Worm (Caenorhabditis elegans) whole organism, L1 larva: ENCODE results near the gene Y57G11C.33.

Source experiments
- Y116A8C.19 ChIP-seq: sonication (generic microtip); optimal IDR thresholded peaks from 2 replicates; lab custom pipeline; 2016; ENCODE audit warnings: missing compliant biosample characterization, missing genetic modification characterization, borderline replicate concordance
- aha-1 ChIP-seq: fragments of 150-350 bp; optimal IDR thresholded peaks from 2 replicates; lab custom pipeline; 2014; ENCODE audit warnings: missing biosample characterization, missing genetic modification characterization
- alr-1 ChIP-seq: fragments of 200-800 bp; sonication (Bioruptor generic); optimal IDR thresholded peaks from 2 replicates; lab custom pipeline; 2018; ENCODE audit warnings: borderline replicate concordance, mild to moderate bottlenecking, missing genetic modification characterization, missing compliant biosample characterization
- blmp-1 ChIP-seq: fragments of 150-350 bp; optimal IDR thresholded peaks from 2 replicates; lab custom pipeline; 2014; ENCODE audit warnings: missing biosample characterization, missing genetic modification characterization
- ceh-63 ChIP-seq: fragments of 200-800 bp; sonication (Bioruptor generic); optimal IDR thresholded peaks from 2 replicates; lab custom pipeline; 2018; ENCODE audit warnings: mild to moderate bottlenecking, missing genetic modification characterization, missing compliant biosample characterization
- ceh-90 ChIP-seq: sonication (generic microtip); optimal IDR thresholded peaks from 2 replicates; lab custom pipeline; 2016; ENCODE audit warnings: missing genetic modification characterization, missing compliant biosample characterization
- ces-1 ChIP-seq: fragments of 150-350 bp; optimal IDR thresholded peaks from 2 replicates; lab custom pipeline; 2014; ENCODE audit warnings: missing biosample characterization, missing genetic modification reagents, missing genetic modification characterization
- dpl-1 ChIP-seq, 3 experiments: fragments of 150-350 bp in 2 of 3; sonication (generic microtip) in 1 of 3; optimal IDR thresholded peaks; 2 replicates each; lab custom pipeline; 2014 to 2017; ENCODE audit warnings: missing biosample characterization in 3 of 3, missing genetic modification characterization in 3 of 3, missing genetic modification reagents in 3 of 3
- dsc-1 ChIP-seq: sonication (generic microtip); optimal IDR thresholded peaks from 2 replicates; lab custom pipeline; 2016; ENCODE audit warnings: mild to moderate bottlenecking, missing genetic modification characterization, missing compliant biosample characterization
- efl-3 ChIP-seq: fragments of 200-800 bp; sonication (Bioruptor generic); optimal IDR thresholded peaks from 2 replicates; lab custom pipeline; 2018; ENCODE audit warnings: mild to moderate bottlenecking, missing genetic modification characterization, missing compliant biosample characterization
- egl-13 ChIP-seq: sonication (generic microtip); optimal IDR thresholded peaks from 2 replicates; lab custom pipeline; 2016; ENCODE audit warnings: missing genotype, missing genetic modification reagents, missing genetic modification characterization, missing compliant biosample characterization
- elt-2 ChIP-seq: sonication (generic microtip); optimal IDR thresholded peaks from 2 replicates; lab custom pipeline; 2016; ENCODE audit warnings: missing genetic modification characterization, mild to moderate bottlenecking, inconsistent platforms, missing compliant biosample characterization, missing genetic modification reagents
- elt-3 ChIP-seq, 6 experiments: fragments of 150-350 bp in 1 of 6; sonication (generic microtip); optimal IDR thresholded peaks; 2 replicates each; lab custom pipeline; 2017 to 2018; ENCODE audit warnings: missing biosample characterization in 6 of 6, missing genetic modification characterization in 6 of 6, inconsistent platforms in 1 of 6
- fkh-8 ChIP-seq: sonication (generic microtip); optimal IDR thresholded peaks from 2 replicates; lab custom pipeline; 2016; ENCODE audit warnings: mild to moderate bottlenecking, missing genetic modification characterization, missing compliant biosample characterization
- fos-1 ChIP-seq: fragments of 150-350 bp; optimal IDR thresholded peaks from 2 replicates; lab custom pipeline; 2014; ENCODE audit warnings: missing biosample characterization, missing genetic modification characterization
- grh-1 ChIP-seq: fragments of 200-800 bp; sonication (Bioruptor generic); IDR thresholded peaks from 2 replicates; pipeline ENCODE4 v1.3.6; 2022; ENCODE audit warnings: missing genetic modification reagents, missing genetic modification characterization, missing compliant biosample characterization
- lin-15B ChIP-seq: fragments of 150-350 bp; sonication (generic microtip); optimal IDR thresholded peaks from 3 replicates; lab custom pipeline; 2014; ENCODE audit warnings: missing biosample characterization, missing genetic modification characterization
- lin-39 ChIP-seq: fragments of 150-350 bp; optimal IDR thresholded peaks from 2 replicates; lab custom pipeline; 2014; ENCODE audit warnings: missing biosample characterization, missing genetic modification reagents, missing genetic modification characterization
- lir-3 ChIP-seq: sonication (generic microtip); optimal IDR thresholded peaks from 2 replicates; lab custom pipeline; 2016; ENCODE audit warnings: mild to moderate bottlenecking, missing genetic modification characterization, moderate library complexity, missing compliant biosample characterization; ENCODE audit not compliant: poor library complexity
- mab-9 ChIP-seq: fragments of 200-800 bp; sonication (Bioruptor generic); IDR thresholded peaks from 2 replicates; pipeline ENCODE4 v1.3.6; 2022; ENCODE audit warnings: missing genetic modification reagents, missing genetic modification characterization, missing compliant biosample characterization
- mdl-1 ChIP-seq, 2 experiments: fragments of 150-350 bp; optimal IDR thresholded peaks; 2 replicates each; lab custom pipeline; 2014 to 2017; ENCODE audit warnings: missing biosample characterization in 2 of 2, missing genetic modification characterization in 2 of 2, inconsistent platforms in 1 of 2
- mep-1 ChIP-seq: fragments of 150-350 bp; optimal IDR thresholded peaks from 2 replicates; lab custom pipeline; 2014; ENCODE audit warnings: missing biosample characterization, missing genetic modification characterization
- nhr-11 ChIP-seq: fragments of 150-350 bp; optimal IDR thresholded peaks from 2 replicates; lab custom pipeline; 2014; ENCODE audit warnings: missing biosample characterization, missing genetic modification characterization
- nhr-19 ChIP-seq: fragments of 200-800 bp; sonication (Bioruptor generic); conservative IDR thresholded peaks from 2 replicates; pipeline ENCODE4 v1.3.6; 2022; ENCODE audit warnings: missing genetic modification characterization, missing compliant biosample characterization
- nhr-20 ChIP-seq: sonication (generic microtip); optimal IDR thresholded peaks from 2 replicates; lab custom pipeline; 2016; ENCODE audit warnings: mild to moderate bottlenecking, missing genetic modification characterization, missing compliant biosample characterization
- nhr-237 ChIP-seq: fragments of 150-350 bp; optimal IDR thresholded peaks from 2 replicates; lab custom pipeline; 2014; ENCODE audit warnings: missing biosample characterization, missing genetic modification characterization
- nhr-28 ChIP-seq: fragments of 150-350 bp; optimal IDR thresholded peaks from 2 replicates; lab custom pipeline; 2014; ENCODE audit warnings: missing biosample characterization, missing genetic modification characterization
- nhr-47 ChIP-seq: sonication (generic microtip); optimal IDR thresholded peaks from 2 replicates; lab custom pipeline; 2016; ENCODE audit warnings: mild to moderate bottlenecking, missing genetic modification characterization, moderate library complexity, missing compliant biosample characterization
- nhr-71 ChIP-seq: sonication (generic microtip); optimal IDR thresholded peaks from 2 replicates; lab custom pipeline; 2016; ENCODE audit warnings: mild to moderate bottlenecking, missing genetic modification characterization, moderate library complexity, missing compliant biosample characterization
- nhr-76 ChIP-seq: sonication (generic microtip); optimal IDR thresholded peaks from 2 replicates; lab custom pipeline; 2017; ENCODE audit warnings: missing biosample characterization, missing genetic modification characterization
- nhr-77 ChIP-seq: fragments of 150-350 bp; optimal IDR thresholded peaks from 2 replicates; lab custom pipeline; 2014; ENCODE audit warnings: missing biosample characterization, missing genetic modification characterization
- nhr-84 ChIP-seq: sonication (generic microtip); optimal IDR thresholded peaks from 2 replicates; lab custom pipeline; 2017; ENCODE audit warnings: missing biosample characterization, missing genetic modification characterization
- nhr-85 ChIP-seq: sonication (generic microtip); peaks from one replicate; lab custom pipeline; 2016; ENCODE audit warnings: missing genetic modification characterization, inconsistent platforms, missing compliant biosample characterization
- nhr-90 ChIP-seq: sonication (generic microtip); optimal IDR thresholded peaks from 2 replicates; lab custom pipeline; 2016; ENCODE audit warnings: mild to moderate bottlenecking, missing genetic modification characterization, missing compliant biosample characterization; ENCODE audit not compliant: poor library complexity
- pag-3 ChIP-seq: sonication (generic microtip); optimal IDR thresholded peaks from 2 replicates; lab custom pipeline; 2017; ENCODE audit warnings: missing genetic modification characterization, mild to moderate bottlenecking, missing compliant biosample characterization, antibody characterized with exemption, borderline replicate concordance; ENCODE audit not compliant: insufficient read depth
- pax-3 ChIP-seq: fragments of 200-800 bp; sonication (Bioruptor generic); optimal IDR thresholded peaks from 2 replicates; lab custom pipeline; 2018; ENCODE audit warnings: mild to moderate bottlenecking, missing genetic modification characterization, moderate library complexity, missing compliant biosample characterization
- pqm-1 ChIP-seq: sonication (generic microtip); optimal IDR thresholded peaks from 3 replicates; lab custom pipeline; 2017; ENCODE audit warnings: missing biosample characterization, missing genetic modification characterization
- rnt-1 ChIP-seq: sonication (generic microtip); optimal IDR thresholded peaks from 2 replicates; lab custom pipeline; 2016; ENCODE audit warnings: mild to moderate bottlenecking, missing genetic modification characterization, moderate library complexity, missing compliant biosample characterization
- snu-23 ChIP-seq: sonication (generic microtip); optimal IDR thresholded peaks from 2 replicates; lab custom pipeline; 2016; ENCODE audit warnings: missing genetic modification characterization, missing compliant biosample characterization
- sox-4 ChIP-seq: sonication (generic microtip); optimal IDR thresholded peaks from 2 replicates; lab custom pipeline; 2016; ENCODE audit warnings: missing genetic modification characterization, missing compliant biosample characterization
- sptf-1 ChIP-seq: fragments of 150-350 bp; optimal IDR thresholded peaks from 2 replicates; lab custom pipeline; 2014; ENCODE audit warnings: missing biosample characterization, missing genetic modification characterization
- sup-37 ChIP-seq: fragments of 200-800 bp; sonication (Bioruptor generic); optimal IDR thresholded peaks from 2 replicates; lab custom pipeline; 2018; ENCODE audit warnings: mild to moderate bottlenecking, missing genetic modification characterization, missing compliant biosample characterization
- tbx-2 ChIP-seq: sonication (generic microtip); optimal IDR thresholded peaks from 2 replicates; lab custom pipeline; 2016; ENCODE audit warnings: missing genetic modification characterization, missing compliant biosample characterization
- tlp-1 ChIP-seq: fragments of 150-350 bp; optimal IDR thresholded peaks from 2 replicates; lab custom pipeline; 2014; ENCODE audit warnings: missing biosample characterization, missing genetic modification characterization
- unc-98 ChIP-seq: fragments of 200-800 bp; sonication (Bioruptor generic); IDR thresholded peaks from 2 replicates; pipeline ENCODE4 v1.3.6; 2022; ENCODE audit warnings: missing genetic modification characterization, missing compliant biosample characterization
- zag-1 ChIP-seq: fragments of 150-350 bp; optimal IDR thresholded peaks from 2 replicates; lab custom pipeline; 2014; ENCODE audit warnings: missing biosample characterization, missing genetic modification characterization
- zip-4 ChIP-seq: fragments of 200-800 bp; sonication (Bioruptor generic); optimal IDR thresholded peaks from 2 replicates; lab custom pipeline; 2018; ENCODE audit warnings: mild to moderate bottlenecking, missing genetic modification characterization, moderate library complexity, missing compliant biosample characterization
- ztf-11 ChIP-seq, 2 experiments: sonication (generic microtip); optimal IDR thresholded peaks; 2 replicates each; lab custom pipeline; 2016 to 2017; ENCODE audit warnings: missing genetic modification characterization in 2 of 2, missing biosample characterization in 1 of 2, missing compliant biosample characterization in 1 of 2
- ztf-4 ChIP-seq: fragments of 150-350 bp; optimal IDR thresholded peaks from 2 replicates; lab custom pipeline; 2014; ENCODE audit warnings: missing biosample characterization, missing genetic modification characterization

The Y57G11C.33 gene

ce11 chrIV:14620543-14620942 is 36.3 kb upstream of the Y57G11C.33 start (continued):
- TF ChIP-seq ztf-4 (tag; lab: Kevin White, UChicago) (no peak), dpl-1 (GFP tag; optimal IDR thresholded peaks at IDR 0.05; lab: Kevin White, UChicago) (peak in 1 of 3 experiments; percentile 2), nhr-85 (tag; lab: Kevin White, UChicago) (no peak), nhr-84 (tag; lab: Kevin White, UChicago) (no peak), tbx-2 (tag; lab: Kevin White, UChicago) (peak; percentile 29), mab-9 (GFP tag; lab: Robert Waterston, UW) (no peak), blmp-1 (tag; lab: Kevin White, UChicago) (no peak), nhr-237 (tag; lab: Kevin White, UChicago) (no peak), nhr-47 (tag; lab: Kevin White, UChicago) (peak; percentile 38), nhr-19 (GFP tag; lab: Robert Waterston, UW) (peak; percentile 42), mep-1 (tag; lab: Kevin White, UChicago) (peak; percentile 46), nhr-11 (tag; lab: Kevin White, UChicago) (no peak), egl-13 (no peak), rnt-1 (peak; percentile 23), unc-98 (GFP tag; lab: Robert Waterston, UW) (no peak), sup-37 (GFP tag; lab: Kevin White, UChicago) (no peak), nhr-28 (tag; lab: Kevin White, UChicago) (no peak), pag-3 (no peak), lin-39 (tag; lab: Kevin White, UChicago) (no peak), Y116A8C.19 (tag; lab: Kevin White, UChicago) (no peak), ceh-90 (tag; lab: Kevin White, UChicago) (no peak), nhr-71 (peak; percentile 78), ces-1 (no peak), tlp-1 (tag; lab: Kevin White, UChicago) (no peak), ceh-63 (GFP tag; lab: Kevin White, UChicago) (no peak), lin-15B (tag; lab: Kevin White, UChicago) (no peak), elt-3 (tag; optimal IDR thresholded peaks at IDR 0.05; lab: Kevin White, UChicago) (peak in 1 of 6 experiments; percentile 20), elt-2 (tag; lab: Kevin White, UChicago) (no peak), fos-1 (tag; lab: Kevin White, UChicago) (no peak), zip-4 (GFP tag; lab: Kevin White, UChicago) (peak; percentile 4), lir-3 (tag; lab: Kevin White, UChicago) (no peak), ztf-11 (tag; optimal IDR thresholded peaks at IDR 0.05; lab: Kevin White, UChicago) (no peak), nhr-77 (tag; lab: Kevin White, UChicago) (peak; percentile 33)

- TF ChIP-seq pag-3 (no peak), aha-1 (tag; lab: Kevin White, UChicago) (no peak), lin-39 (tag; lab: Kevin White, UChicago) (no peak), nhr-76 (tag; lab: Kevin White, UChicago) (no peak), snu-23 (GFP tag; lab: Kevin White, UChicago) (no peak), unc-98 (GFP tag; lab: Robert Waterston, UW) (no peak), nhr-20 (tag; lab: Kevin White, UChicago) (peak; percentile 34), sup-37 (GFP tag; lab: Kevin White, UChicago) (no peak), pax-3 (tag; lab: Kevin White, UChicago) (peak; percentile 54), tbx-2 (tag; lab: Kevin White, UChicago) (no peak), fkh-8 (tag; lab: Kevin White, UChicago) (peak; percentile 81), sptf-1 (tag; lab: Kevin White, UChicago) (no peak), zag-1 (no peak), blmp-1 (tag; lab: Kevin White, UChicago) (no peak), nhr-71 (peak; percentile 77), ztf-4 (tag; lab: Kevin White, UChicago) (no peak), pqm-1 (tag; lab: Kevin White, UChicago) (no peak), ztf-11 (tag; optimal IDR thresholded peaks at IDR 0.05; lab: Kevin White, UChicago) (no peak), grh-1 (no peak), rnt-1 (no peak), sox-4 (tag; lab: Kevin White, UChicago) (no peak), ceh-90 (tag; lab: Kevin White, UChicago) (no peak), alr-1 (no peak), lin-15B (tag; lab: Kevin White, UChicago) (no peak), mdl-1 (tag; optimal IDR thresholded peaks at IDR 0.05; lab: Kevin White, UChicago) (no peak), nhr-77 (tag; lab: Kevin White, UChicago) (no peak), mab-9 (GFP tag; lab: Robert Waterston, UW) (no peak), nhr-90 (no peak), nhr-84 (tag; lab: Kevin White, UChicago) (no peak), efl-3 (no peak), dsc-1 (tag; lab: Kevin White, UChicago) (peak; percentile 72), dpl-1 (GFP tag; optimal IDR thresholded peaks at IDR 0.05; lab: Kevin White, UChicago) (no peak)
These were observed 35.8 kb upstream of the Y57G11C.33 start for ce11 chrIV:14621117-14621516.
